Worm (Caenorhabditis elegans): ENCODE data around the gene srg-23.

- no peak for TF ChIP-seq ama-1 (optimal IDR thresholded peaks at IDR 0.05)
- no peak for TF ChIP-seq tra-4 (tag; optimal IDR thresholded peaks at IDR 0.05)
- TF ChIP-seq flt-1 (GFP tag; IDR thresholded peaks at IDR 0.05): no peak
- TF ChIP-seq hnd-1 (tag; optimal IDR thresholded peaks at IDR 0.05): no peak
- no peak for TF ChIP-seq tbx-37 (GFP tag; conservative IDR thresholded peaks at IDR 0.05)
- no peak for TF ChIP-seq hmbx-1 (tag; optimal IDR thresholded peaks at IDR 0.05)
- TF ChIP-seq hmg-4 (GFP tag; optimal IDR thresholded peaks at IDR 0.05): no peak
- TF ChIP-seq tbx-11 (GFP tag; IDR thresholded peaks at IDR 0.05): no peak
- no peak for TF ChIP-seq aly-1 (tag; optimal IDR thresholded peaks at IDR 0.05)
- TF ChIP-seq sea-1 (GFP tag; conservative IDR thresholded peaks at IDR 0.05): no peak
- TF ChIP-seq ceh-13 (GFP tag; optimal IDR thresholded peaks at IDR 0.05): no peak
- TF ChIP-seq B0310.2 (tag; optimal IDR thresholded peaks at IDR 0.05): no peak
- no peak for TF ChIP-seq ceh-36 (tag; optimal IDR thresholded peaks at IDR 0.05)
These were observed 31.3 kb downstream of the srg-23 start for ce11 chrII:3064631-3065030.

All from whole organism, early embryonic.